Worm (Caenorhabditis elegans): ENCODE data around the gene str-185.

Gene str-185

DNA sequence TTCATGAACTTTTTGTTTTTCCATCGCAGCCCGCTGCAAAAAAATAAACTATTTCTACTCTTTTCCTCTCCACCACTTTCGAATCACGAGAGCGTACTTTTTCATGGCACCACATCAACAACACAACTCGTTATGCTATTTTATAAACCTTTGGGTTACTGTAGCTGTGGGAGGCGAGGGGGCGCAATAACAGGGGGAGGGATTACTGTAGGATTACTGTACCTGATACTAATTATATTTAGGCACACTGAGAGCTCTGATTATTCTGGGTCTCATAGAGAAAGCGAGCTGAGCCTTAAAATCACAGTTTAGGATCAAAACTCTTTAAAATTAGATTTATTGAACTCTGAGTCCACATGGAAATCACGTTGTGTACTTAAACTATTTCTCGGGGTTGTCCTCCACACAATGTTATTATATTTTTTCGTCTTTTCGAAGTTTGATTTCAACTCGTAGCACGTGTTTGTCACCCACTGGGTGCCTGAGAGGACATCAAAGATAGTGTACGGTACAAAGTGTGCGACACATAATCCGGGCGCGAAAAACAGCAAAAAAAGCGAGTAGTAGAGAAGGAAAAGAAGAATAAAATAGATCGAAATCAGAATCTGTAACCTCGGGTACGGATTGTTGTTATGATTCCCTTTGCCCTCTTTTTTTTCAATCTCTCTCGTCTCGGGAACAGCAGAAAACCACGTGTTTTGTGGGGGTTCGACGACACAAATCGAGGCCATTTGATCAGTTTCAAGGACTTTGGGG, 42.8 kb upstream of the str-185 start:
- TF ChIP-seq let-526 (GFP tag; IDR thresholded peaks at IDR 0.05), result peak; percentile 8; the same call in 1 of the 2 replicates
- no peak for TF ChIP-seq ztf-18 (tag; optimal IDR thresholded peaks at IDR 0.05)
- no peak for TF ChIP-seq nfya-2 (GFP tag; IDR thresholded peaks at IDR 0.05)
- TF ChIP-seq attf-3 (GFP tag; conservative IDR thresholded peaks at IDR 0.05), result no peak
- TF ChIP-seq attf-5 (GFP tag; optimal IDR thresholded peaks at IDR 0.05), result no peak
- no peak for TF ChIP-seq nhr-90 (tag; optimal IDR thresholded peaks at IDR 0.05)
- no peak for TF ChIP-seq ccch-3 (GFP tag; optimal IDR thresholded peaks at IDR 0.05)
- peak; percentile 11 for TF ChIP-seq tbp1 (GFP tag; optimal IDR thresholded peaks at IDR 0.05)
- TF ChIP-seq lin-40 (tag; optimal IDR thresholded peaks at IDR 0.05), result no peak
- TF ChIP-seq cebp-1 (GFP tag; IDR thresholded peaks at IDR 0.05), result no peak
- peak; percentile 44 for TF ChIP-seq cebp-1 (tag; optimal IDR thresholded peaks at IDR 0.05)
- TF ChIP-seq K11D2.4 (GFP tag; IDR thresholded peaks at IDR 0.05), result 0 out of 2 replicates have a peak, but pooled peaks have one; percentile 10
- TF ChIP-seq cebp-2 (GFP tag; IDR thresholded peaks at IDR 0.05), result no peak
- TF ChIP-seq nhr-80 (tag; optimal IDR thresholded peaks at IDR 0.05), result peak; percentile 30
- TF ChIP-seq nhr-27 (tag; optimal IDR thresholded peaks at IDR 0.05), result no peak
- 0 out of 2 replicates have a peak, but pooled peaks have one; percentile 6 for TF ChIP-seq Y56A3A.18 (GFP tag; IDR thresholded peaks at IDR 0.05)
- peak; percentile 11 for TF ChIP-seq ceh-27 (GFP tag; optimal IDR thresholded peaks at IDR 0.05)
- no peak; the same call in 1 of the 2 replicates for TF ChIP-seq hmg-1.2 (GFP tag; IDR thresholded peaks at IDR 0.05)
- 0 out of 2 replicates have a peak, but pooled peaks have one; percentile 19 for TF ChIP-seq lir-1 (GFP tag; conservative IDR thresholded peaks at IDR 0.05)
- no peak for TF ChIP-seq pbrm-1 (GFP tag; IDR thresholded peaks at IDR 0.05)
- no peak; the same call in 1 of the 2 replicates for TF ChIP-seq lin-26 (GFP tag; IDR thresholded peaks at IDR 0.05)
- peak; percentile 5; the same call in 1 of the 2 replicates for TF ChIP-seq mcd-1 (GFP tag; IDR thresholded peaks at IDR 0.05)
- TF ChIP-seq chd-7 (tag; optimal IDR thresholded peaks at IDR 0.05), result peak; percentile 11
- TF ChIP-seq lin-35 (GFP tag; optimal IDR thresholded peaks at IDR 0.05), result peak in 1 of 3 experiments; percentile 14
- TF ChIP-seq attf-6 (GFP tag; IDR thresholded peaks at IDR 0.05), result 0 out of 2 replicates have a peak, but pooled peaks have one; percentile 23
- no peak for TF ChIP-seq madf-10 (tag; optimal IDR thresholded peaks at IDR 0.05)

DNA sequence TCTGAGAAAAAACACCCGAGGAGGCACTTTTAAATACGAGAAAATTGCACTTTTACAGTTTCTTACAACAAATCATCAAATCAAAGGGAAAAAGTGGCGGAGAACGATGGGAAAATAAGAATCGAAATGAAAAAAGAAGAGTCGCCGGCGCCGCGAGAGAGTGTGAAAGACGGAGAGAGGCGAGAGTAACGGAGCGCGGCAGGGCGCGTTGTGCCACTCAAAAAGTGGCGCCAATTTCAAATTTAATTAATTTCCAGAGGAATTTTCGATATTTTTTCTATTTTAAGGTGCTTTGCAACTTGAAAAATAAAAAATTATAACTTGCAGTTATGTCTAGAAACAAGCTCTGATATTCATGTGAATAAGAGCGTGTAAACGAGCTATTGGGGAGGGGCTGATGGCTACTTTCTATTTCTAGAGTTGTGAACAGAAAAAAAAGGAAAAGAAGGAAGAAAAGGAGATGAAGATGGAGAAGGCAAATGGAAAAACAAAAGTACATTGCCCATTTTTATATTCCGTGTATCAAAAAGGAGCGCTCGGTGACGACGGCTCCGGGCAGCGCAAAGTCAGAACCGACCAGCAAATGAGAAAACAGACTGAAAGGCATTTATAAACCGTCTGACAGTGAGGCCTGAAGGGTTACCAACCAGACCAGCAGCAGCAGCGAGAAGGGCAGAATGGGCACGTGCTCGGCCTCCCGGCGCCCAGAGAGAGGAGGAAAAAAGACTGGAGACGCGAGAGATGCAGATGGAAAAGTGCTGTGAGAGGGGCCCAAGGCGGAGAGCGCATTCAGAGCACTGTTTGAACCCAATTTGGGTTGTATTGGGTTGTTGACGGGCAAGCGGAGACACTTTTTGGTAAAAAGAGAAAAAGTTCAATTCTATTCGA, 41.3 kb upstream of the str-185 start:
- no peak for TF ChIP-seq ztf-28 (GFP tag; IDR thresholded peaks at IDR 0.05)
- no peak for TF ChIP-seq let-607 (tag; optimal IDR thresholded peaks at IDR 0.05)
- 0 out of 2 replicates have a peak, but pooled peaks have one; percentile 15 for TF ChIP-seq Y56A3A.18 (GFP tag; IDR thresholded peaks at IDR 0.05)
- TF ChIP-seq C17E4.6 (GFP tag; IDR thresholded peaks at IDR 0.05), result no peak
- 0 out of 2 replicates have a peak, but pooled peaks have one; percentile 34 for TF ChIP-seq aptf-3 (GFP tag; IDR thresholded peaks at IDR 0.05)
- TF ChIP-seq lin-35 (GFP tag; optimal IDR thresholded peaks at IDR 0.05), result no peak
- TF ChIP-seq attf-5 (GFP tag; optimal IDR thresholded peaks at IDR 0.05), result peak; percentile 64
- peak; percentile 63 for TF ChIP-seq nfyb-1 (GFP tag; IDR thresholded peaks at IDR 0.05)
- TF ChIP-seq F23B12.7 (tag; optimal IDR thresholded peaks at IDR 0.05; ENCODE audit: insufficient read depth), result peak; percentile 10
- TF ChIP-seq tlf-1 (GFP tag; optimal IDR thresholded peaks at IDR 0.05), result no peak
- peak; percentile 79 for TF ChIP-seq chd-7 (tag; optimal IDR thresholded peaks at IDR 0.05)
- peak; percentile 47 for TF ChIP-seq F52B5.7 (tag; optimal IDR thresholded peaks at IDR 0.05)
- TF ChIP-seq mel-28 (tag; optimal IDR thresholded peaks at IDR 0.05; ENCODE audit: borderline replicate concordance), result no peak
- no peak for TF ChIP-seq snpc-4 (GFP tag; optimal IDR thresholded peaks at IDR 0.05)
- peak in 1 of 4 experiments; percentile 11 for TF ChIP-seq snpc-4 (tag; optimal IDR thresholded peaks at IDR 0.05)
- no peak for TF ChIP-seq let-526 (GFP tag; IDR thresholded peaks at IDR 0.05)
- TF ChIP-seq Y53G8AR.9 (GFP tag; conservative IDR thresholded peaks at IDR 0.05), result no peak
- TF ChIP-seq snpc-3.4 (tag; optimal IDR thresholded peaks at IDR 0.05), result peak; percentile 23
- peak; percentile 18; the same call in 1 of the 2 replicates for TF ChIP-seq dox-1 (GFP tag; IDR thresholded peaks at IDR 0.05)
- TF ChIP-seq Y95B8A.8 (GFP tag; IDR thresholded peaks at IDR 0.05), result no peak; the same call in 1 of the 2 replicates
- TF ChIP-seq madf-3 (GFP tag; IDR thresholded peaks at IDR 0.05), result peak; percentile 11; the same call in 1 of the 2 replicates
- peak; percentile 58 for TF ChIP-seq mcd-1 (GFP tag; IDR thresholded peaks at IDR 0.05)
- no peak for TF ChIP-seq ztf-18 (tag; optimal IDR thresholded peaks at IDR 0.05)
- TF ChIP-seq cebp-2 (GFP tag; IDR thresholded peaks at IDR 0.05), result 0 out of 2 replicates have a peak, but pooled peaks have one; percentile 11
